Worm (Caenorhabditis elegans): ENCODE measurements around the gene acdh-2.

Gene acdh-2

ce11 chrII:5547442-5547894 lies at the start of gene acdh-2:
acdh-2 (minus strand) TSS chrII:5547492.
- TF ChIP-seq nhr-28 (tag; optimal IDR thresholded peaks at IDR 0.05) = no peak
- no peak for TF ChIP-seq elt-1 (tag; optimal IDR thresholded peaks at IDR 0.05; ENCODE audit: borderline replicate concordance, insufficient read depth)
- no peak for TF ChIP-seq lin-13 (tag; optimal IDR thresholded peaks at IDR 0.05)
- TF ChIP-seq ham-2 (GFP tag; optimal IDR thresholded peaks at IDR 0.05) = no peak
- no peak for TF ChIP-seq zip-8 (tag; optimal IDR thresholded peaks at IDR 0.05)
- no peak for TF ChIP-seq ces-1 (GFP tag; optimal IDR thresholded peaks at IDR 0.05)
- TF ChIP-seq ceh-83 (GFP tag; optimal IDR thresholded peaks at IDR 0.05) = no peak
- TF ChIP-seq lsy-2 (tag; optimal IDR thresholded peaks at IDR 0.05) = no peak

- TF ChIP-seq mls-2 (tag; optimal IDR thresholded peaks at IDR 0.05) = no peak
- TF ChIP-seq ceh-43 (GFP tag; optimal IDR thresholded peaks at IDR 0.05) = no peak
- no peak for TF ChIP-seq M03D4.4 (tag; optimal IDR thresholded peaks at IDR 0.05)
- no peak for TF ChIP-seq lin-32 (GFP tag; optimal IDR thresholded peaks at IDR 0.05)
- TF ChIP-seq mep-1 (tag; optimal IDR thresholded peaks at IDR 0.05) = no peak
- TF ChIP-seq lin-13 (tag; optimal IDR thresholded peaks at IDR 0.05) = no peak
- no peak for TF ChIP-seq ces-1 (GFP tag; optimal IDR thresholded peaks at IDR 0.05)
Observed at ce11 chrII:5596247-5596646, 49.0 kb upstream of the acdh-2 start, which contains the start of gene C17G10.1. C17G10.1 (plus strand) TSS chrII:5596547.

ce11 chrII:5594210-5594764 lies 47.0 kb upstream of the acdh-2 start, which contains the start of gene ttc-4:
ttc-4 (plus strand) TSS chrII:5594714.
- TF ChIP-seq ceh-43 (GFP tag; optimal IDR thresholded peaks at IDR 0.05) (no peak), flh-1 (GFP tag; optimal IDR thresholded peaks at IDR 0.05) (no peak), tbx-8 (GFP tag; optimal IDR thresholded peaks at IDR 0.05) (no peak), nhr-237 (tag; optimal IDR thresholded peaks at IDR 0.05) (peak; percentile 68), mep-1 (tag; optimal IDR thresholded peaks at IDR 0.05) (peak; percentile 68), ces-1 (GFP tag; optimal IDR thresholded peaks at IDR 0.05) (peak; percentile 39), sptf-1 (tag; optimal IDR thresholded peaks at IDR 0.05) (peak; percentile 45)

- peak; percentile 81 for TF ChIP-seq lin-13 (tag; optimal IDR thresholded peaks at IDR 0.05)
- TF ChIP-seq nhr-2 (tag; optimal IDR thresholded peaks at IDR 0.05) = peak; percentile 2
- peak; percentile 44 for TF ChIP-seq lsy-2 (tag; optimal IDR thresholded peaks at IDR 0.05)
- TF ChIP-seq unc-62 (GFP tag; optimal IDR thresholded peaks at IDR 0.05) = peak; percentile 80
- peak; percentile 47 for TF ChIP-seq cnd-1 (tag; optimal IDR thresholded peaks at IDR 0.05)
- TF ChIP-seq bed-3 (GFP tag; optimal IDR thresholded peaks at IDR 0.05) = no peak
- no peak for TF ChIP-seq sem-2 (GFP tag; optimal IDR thresholded peaks at IDR 0.05)
- TF ChIP-seq hlh-1 (tag; optimal IDR thresholded peaks at IDR 0.05) = peak; percentile 86
- peak; percentile 75 for TF ChIP-seq ceh-39 (tag; optimal IDR thresholded peaks at IDR 0.05)
- peak; percentile 39 for TF ChIP-seq nhr-237 (tag; optimal IDR thresholded peaks at IDR 0.05)
- TF ChIP-seq snpc-4 (tag; optimal IDR thresholded peaks at IDR 0.05) = no peak
- TF ChIP-seq mep-1 (tag; optimal IDR thresholded peaks at IDR 0.05) = peak; percentile 87
- TF ChIP-seq elt-1 (tag; optimal IDR thresholded peaks at IDR 0.05; ENCODE audit: borderline replicate concordance, insufficient read depth) = no peak
- peak; percentile 74 for TF ChIP-seq unc-120 (tag; optimal IDR thresholded peaks at IDR 0.05; ENCODE audit: poor library complexity, severe bottlenecking)
- TF ChIP-seq ces-1 (GFP tag; optimal IDR thresholded peaks at IDR 0.05) = peak; percentile 45
- TF ChIP-seq tbx-8 (GFP tag; optimal IDR thresholded peaks at IDR 0.05) = no peak
- TF ChIP-seq nhr-28 (tag; optimal IDR thresholded peaks at IDR 0.05) = no peak
Observed at ce11 chrII:5593377-5593932, 46.2 kb upstream of the acdh-2 start, which contains the start of gene cdc-14. cdc-14 (minus strand) TSS chrII:5593427.

- TF ChIP-seq drap-1 (GFP tag; optimal IDR thresholded peaks at IDR 0.05) (no peak), blmp-1 (tag; optimal IDR thresholded peaks at IDR 0.05) (no peak), sem-2 (GFP tag; optimal IDR thresholded peaks at IDR 0.05) (no peak), lin-32 (GFP tag; optimal IDR thresholded peaks at IDR 0.05) (no peak), pha-4 (tag; optimal IDR thresholded peaks at IDR 0.05) (no peak), ham-2 (GFP tag; optimal IDR thresholded peaks at IDR 0.05) (no peak), unc-62 (GFP tag; optimal IDR thresholded peaks at IDR 0.05) (no peak), lin-13 (tag; optimal IDR thresholded peaks at IDR 0.05) (no peak), M03D4.4 (tag; optimal IDR thresholded peaks at IDR 0.05) (no peak), nhr-12 (tag; optimal IDR thresholded peaks at IDR 0.05) (no peak), elt-1 (tag; optimal IDR thresholded peaks at IDR 0.05; ENCODE audit: borderline replicate concordance, insufficient read depth) (no peak), nhr-76 (tag; optimal IDR thresholded peaks at IDR 0.05) (no peak), mab-5 (tag; optimal IDR thresholded peaks at IDR 0.05) (no peak)
Observed at ce11 chrII:5592857-5593256, 45.6 kb upstream of the acdh-2 start.
